Fruit fly (Drosophila melanogaster): ENCODE results near the gene pic.

Gene pic

DNA sequence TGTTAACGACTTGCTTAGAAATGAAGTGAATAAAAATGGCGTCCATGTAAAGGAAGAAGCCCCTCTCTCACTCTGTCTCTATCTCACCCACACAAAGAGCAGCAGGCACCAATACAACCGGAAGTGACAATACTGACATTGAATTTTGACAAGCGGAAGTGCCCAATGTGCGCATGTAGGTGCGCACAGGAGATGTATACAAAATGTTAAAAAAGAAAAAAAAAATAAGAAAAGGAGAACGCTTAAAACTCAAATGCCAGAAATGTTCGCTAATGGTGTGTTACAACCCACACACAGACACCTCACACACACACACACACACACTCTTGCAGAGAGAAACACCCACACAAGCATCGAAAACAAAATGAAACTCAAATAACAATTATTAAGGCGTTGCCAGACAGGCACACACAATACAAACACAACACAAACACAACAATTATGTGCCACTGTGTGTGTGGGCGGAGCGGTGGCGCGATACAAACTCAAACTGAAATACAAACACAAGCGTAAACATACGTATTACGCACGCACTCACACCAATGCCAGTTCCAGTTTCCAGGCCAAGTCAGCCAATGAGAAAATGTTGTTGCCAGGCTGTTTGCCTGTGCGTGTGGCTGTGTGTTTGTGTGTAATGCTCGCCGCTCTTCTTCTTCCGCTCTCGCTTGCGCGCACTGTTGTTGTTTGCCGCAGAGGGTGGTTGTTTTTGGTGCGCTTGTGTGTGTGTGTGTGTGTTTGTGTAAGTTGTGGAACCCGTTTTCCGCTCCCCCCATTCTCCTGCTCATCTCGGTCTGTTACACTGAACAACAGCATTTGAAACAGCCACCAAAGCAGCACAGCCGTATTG, 11.9 kb downstream of the pic start:
- TF ChIP-seq CTCF (optimal IDR thresholded peaks at IDR 0.05) = peak in 1 of 2 experiments; percentile 9
- peak; percentile 60 for TF ChIP-seq CG8478 (optimal IDR thresholded peaks at IDR 0.05)

DNA sequence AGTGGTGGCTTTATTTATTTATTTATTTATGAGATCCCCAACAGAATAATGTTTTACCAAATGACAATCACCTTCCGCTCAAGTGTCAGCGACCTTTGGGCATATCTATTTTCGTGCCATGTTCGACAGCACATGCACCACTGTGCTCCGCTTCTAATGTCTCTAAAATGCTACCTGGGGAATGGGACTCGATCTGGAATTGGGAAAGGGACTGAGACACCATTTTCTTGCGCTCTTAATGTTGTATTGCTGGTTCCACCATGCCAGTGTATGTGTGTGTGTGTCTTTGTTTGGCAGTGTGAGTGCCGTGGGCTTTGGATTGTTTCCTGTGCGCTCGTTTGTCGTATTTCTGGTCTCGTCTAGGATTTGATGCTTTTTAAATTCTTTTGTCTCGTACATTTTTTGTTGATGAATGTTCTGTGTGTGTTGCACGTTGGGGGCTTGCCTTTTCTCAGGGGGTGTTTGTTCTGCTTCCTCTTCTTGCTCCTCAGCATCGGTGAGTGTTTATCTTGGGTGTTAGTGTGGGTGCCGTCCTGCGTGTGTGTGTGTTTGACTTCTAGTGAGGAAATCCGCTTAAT, 13.2 kb downstream of the pic start:
- no peak for TF ChIP-seq CTCF (optimal IDR thresholded peaks at IDR 0.05)
- TF ChIP-seq CG8478 (optimal IDR thresholded peaks at IDR 0.05) = no peak

- TF ChIP-seq CTCF (optimal IDR thresholded peaks at IDR 0.05) = no peak
- TF ChIP-seq CG8478 (optimal IDR thresholded peaks at IDR 0.05) = no peak
Measured at dm6 chr3R:13068022-13068421, 16.0 kb downstream of the pic start.

DNA sequence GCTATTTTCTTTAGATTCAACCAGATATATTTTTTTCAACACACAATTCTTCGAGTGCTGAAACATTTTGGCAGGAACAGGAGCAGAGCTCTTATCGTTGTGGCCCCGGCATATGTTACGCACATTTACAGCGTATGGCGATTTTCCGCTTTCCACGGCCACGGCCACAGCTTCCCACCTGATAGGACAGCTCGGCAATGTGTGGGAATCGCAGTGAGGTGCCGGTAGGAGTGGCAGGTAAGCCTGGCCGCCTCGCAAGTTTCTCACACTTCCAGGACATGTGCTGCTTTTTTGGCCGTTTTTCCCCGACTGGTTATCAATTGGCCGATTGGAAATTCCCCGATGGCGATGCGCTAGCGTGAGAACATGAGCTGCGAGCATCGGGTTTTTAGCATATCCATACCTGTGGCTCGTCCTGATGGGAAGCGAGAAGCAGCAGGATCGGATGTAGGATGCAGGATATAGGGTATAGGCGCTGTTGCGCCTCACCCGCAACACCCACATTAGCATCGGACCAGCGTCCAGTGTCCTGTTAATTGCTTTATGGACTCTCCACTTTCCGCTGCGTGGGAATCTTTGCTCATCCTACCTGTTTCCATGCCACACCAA, 18.1 kb downstream of the pic start:
- TF ChIP-seq CG8478 (optimal IDR thresholded peaks at IDR 0.05) (no peak), CTCF (optimal IDR thresholded peaks at IDR 0.05) (no peak)

DNA sequence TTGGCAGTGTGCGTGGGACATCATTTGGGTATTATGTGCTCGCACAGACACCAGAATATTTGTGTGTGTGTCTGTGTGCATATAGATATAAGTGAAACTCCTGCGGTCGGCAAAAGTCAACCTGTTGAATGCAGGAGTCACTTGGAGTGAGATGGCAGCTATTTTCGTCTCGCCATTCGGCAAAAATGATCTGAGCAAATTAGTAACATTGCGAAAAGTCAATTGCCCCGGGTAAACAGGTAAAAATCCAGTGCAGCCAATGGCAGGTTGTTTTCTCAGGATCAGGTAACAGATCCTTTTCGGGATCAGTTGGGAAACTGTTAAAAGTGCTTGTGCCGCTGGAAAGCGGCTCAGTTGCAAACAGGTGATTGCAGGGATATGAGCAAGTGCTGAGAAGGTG, 20.0 kb downstream of the pic start:
- no peak for TF ChIP-seq CG8478 (optimal IDR thresholded peaks at IDR 0.05)
- no peak for TF ChIP-seq CTCF (optimal IDR thresholded peaks at IDR 0.05)

DNA sequence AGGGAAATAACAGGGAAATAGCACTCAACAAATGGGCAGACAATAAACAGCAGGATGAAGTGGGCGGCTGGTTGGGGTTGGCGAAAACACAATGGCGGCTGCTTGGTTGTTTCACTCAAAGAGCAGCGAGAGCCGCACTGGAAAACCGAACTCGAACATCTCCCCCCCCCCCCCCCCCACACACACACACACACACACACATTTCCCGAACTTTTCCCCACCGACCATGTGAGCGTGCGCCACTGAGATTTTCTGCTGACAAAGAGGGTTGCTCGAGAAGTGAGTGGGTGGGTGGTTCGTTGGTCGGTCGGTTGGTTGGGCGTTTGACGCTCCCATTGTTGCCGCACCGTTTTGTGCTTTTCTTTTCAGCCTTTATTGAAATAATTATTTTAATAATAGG, 21.1 kb downstream of the pic start:
- no peak for TF ChIP-seq CTCF (optimal IDR thresholded peaks at IDR 0.05)
- TF ChIP-seq CG8478 (optimal IDR thresholded peaks at IDR 0.05) = no peak

DNA sequence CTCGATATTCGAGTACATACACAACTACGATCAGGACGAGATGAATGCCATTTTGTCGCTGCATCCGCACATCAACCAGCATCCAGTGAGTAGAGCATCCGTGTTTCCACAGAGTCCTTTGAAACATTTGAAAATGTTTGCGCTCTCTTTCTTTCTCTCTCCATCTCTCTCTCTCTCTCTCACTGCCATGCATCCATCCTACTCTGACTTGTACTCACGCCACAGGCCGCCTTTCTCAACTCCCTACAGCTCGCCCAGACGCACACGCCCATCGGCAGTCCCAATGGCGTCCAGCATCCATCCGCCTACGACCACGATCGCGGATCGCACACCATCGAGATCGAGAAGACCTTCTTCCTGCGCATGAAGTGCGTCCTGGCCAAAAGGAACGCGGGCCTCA, 22.5 kb downstream of the pic start:
- peak in 1 of 2 experiments; percentile 33 for TF ChIP-seq CTCF (optimal IDR thresholded peaks at IDR 0.05)
- TF ChIP-seq CG8478 (optimal IDR thresholded peaks at IDR 0.05) = no peak

dm6 chr3R:13075728-13076127, 23.7 kb downstream of the pic start:
- no peak for TF ChIP-seq CTCF (optimal IDR thresholded peaks at IDR 0.05)
- TF ChIP-seq CG8478 (optimal IDR thresholded peaks at IDR 0.05) = no peak

- peak; percentile 84 to 94 for TF ChIP-seq CTCF (optimal IDR thresholded peaks at IDR 0.05)
- no peak for TF ChIP-seq CG8478 (optimal IDR thresholded peaks at IDR 0.05)
Measured at dm6 chr3R:13077262-13077661, 25.2 kb downstream of the pic start.

dm6 chr3R:13078263-13078662, 26.2 kb downstream of the pic start:
- no peak for TF ChIP-seq CG8478 (optimal IDR thresholded peaks at IDR 0.05)
- TF ChIP-seq CTCF (optimal IDR thresholded peaks at IDR 0.05) = peak; percentile 95 to 97

- TF ChIP-seq CG8478 (optimal IDR thresholded peaks at IDR 0.05) = no peak
- TF ChIP-seq CTCF (optimal IDR thresholded peaks at IDR 0.05) = no peak
Measured at dm6 chr3R:13082382-13082781, 30.3 kb downstream of the pic start.

dm6 chr3R:13085924-13086323, 33.9 kb downstream of the pic start, which contains the start of gene CG43063:
Gene CG43063 (plus strand): TSS chr3R:13086224.
- TF ChIP-seq CG8478 (optimal IDR thresholded peaks at IDR 0.05) (no peak), CTCF (optimal IDR thresholded peaks at IDR 0.05) (no peak)

dm6 chr3R:13088395-13088794, 36.4 kb downstream of the pic start, which contains the start of gene timeout:
Gene timeout (plus strand): TSS chr3R:13088651.
- TF ChIP-seq CTCF (optimal IDR thresholded peaks at IDR 0.05) (peak in 1 of 2 experiments; percentile 55), CG8478 (optimal IDR thresholded peaks at IDR 0.05) (no peak)

DNA sequence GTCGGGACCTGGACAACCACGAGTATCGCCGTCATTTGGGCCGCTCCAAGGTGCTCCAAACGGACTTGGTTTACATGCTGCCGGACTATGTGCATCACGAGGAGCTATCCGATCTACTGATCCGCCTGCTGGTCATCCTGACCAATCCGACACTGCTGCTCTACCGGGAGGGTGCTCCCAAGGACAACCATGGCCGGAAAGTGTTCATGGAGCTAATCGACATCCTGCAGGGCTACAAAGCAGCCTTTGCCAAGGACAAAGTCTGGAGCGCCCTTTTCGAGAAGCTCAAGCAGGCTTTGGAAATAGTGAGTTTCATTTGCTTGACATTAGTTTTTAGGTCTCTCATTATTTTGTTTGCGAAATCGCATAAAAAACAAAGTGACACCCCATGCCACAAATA, 36.9 kb downstream of the pic start, which contains the start of gene CG34308:
CG34308 (plus strand) TSS at position 301 of the 400 bp plus-strand sequence.
- TF ChIP-seq CG8478 (optimal IDR thresholded peaks at IDR 0.05) (no peak), CTCF (optimal IDR thresholded peaks at IDR 0.05) (no peak)

DNA sequence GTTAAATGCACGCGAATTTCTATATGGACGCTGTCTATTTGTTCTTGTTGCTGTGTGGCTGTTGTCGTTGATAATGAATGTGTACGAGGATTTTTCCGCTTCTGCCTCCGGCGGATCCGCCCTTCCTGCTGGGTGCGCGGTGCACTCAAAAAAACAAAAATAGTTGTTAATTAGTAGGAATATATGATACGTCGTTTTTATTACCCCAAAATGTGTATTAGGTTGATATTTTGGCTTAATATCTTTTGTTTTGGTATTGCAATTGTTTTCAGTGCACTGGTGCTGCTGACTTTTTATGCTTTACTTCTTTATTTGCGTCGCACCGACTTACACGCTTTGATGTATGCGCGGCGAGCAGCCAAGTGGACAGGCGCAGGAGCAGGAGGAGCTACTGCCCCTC, 39.6 kb downstream of the pic start:
- TF ChIP-seq CTCF (optimal IDR thresholded peaks at IDR 0.05) (no peak), CG8478 (optimal IDR thresholded peaks at IDR 0.05) (no peak)

Measured in S2 (cell line).